Worm (Caenorhabditis elegans) whole organism, late embryonic: ENCODE data around the gene F54F7.10.

ENCODE experiments used
- C08G9.2 ChIP-seq: sonication (generic microtip); optimal IDR thresholded peaks from 2 replicates; lab custom pipeline; 2016; ENCODE audit warnings: mild to moderate bottlenecking, missing genetic modification characterization, moderate library complexity, missing compliant biosample characterization
- K09A11.1 ChIP-seq: sonication (generic microtip); optimal IDR thresholded peaks from 2 replicates; lab custom pipeline; 2017; ENCODE audit warnings: antibody characterized with exemption, mild to moderate bottlenecking, missing genetic modification characterization, missing compliant biosample characterization; ENCODE audit not compliant: insufficient read depth
- T23F11.4 ChIP-seq: fragments of 200-800 bp; sonication (Bioruptor generic); optimal IDR thresholded peaks from 2 replicates; lab custom pipeline; 2018; ENCODE audit warnings: mild to moderate bottlenecking, missing genetic modification characterization, missing compliant biosample characterization
- ama-1 ChIP-seq: fragments of 150-350 bp; optimal IDR thresholded peaks from 2 replicates; lab custom pipeline; 2014
- ceh-14 ChIP-seq: sonication (generic microtip); optimal IDR thresholded peaks from 2 replicates; lab custom pipeline; 2016; ENCODE audit warnings: missing genotype, missing genetic modification characterization, missing compliant biosample characterization
- ceh-2 ChIP-seq: sonication (generic microtip); optimal IDR thresholded peaks from 2 replicates; lab custom pipeline; 2016; ENCODE audit warnings: missing genotype, missing genetic modification characterization, missing compliant biosample characterization
- ceh-22 ChIP-seq: sonication (generic microtip); optimal IDR thresholded peaks from 2 replicates; lab custom pipeline; 2017; ENCODE audit warnings: missing biosample characterization, missing genetic modification characterization
- ceh-24 ChIP-seq: sonication (generic microtip); optimal IDR thresholded peaks from 2 replicates; lab custom pipeline; 2016; ENCODE audit warnings: mild to moderate bottlenecking, missing genetic modification characterization, missing compliant biosample characterization
- ceh-34 ChIP-seq: sonication (generic microtip); optimal IDR thresholded peaks from 2 replicates; lab custom pipeline; 2016; ENCODE audit warnings: mild to moderate bottlenecking, missing genetic modification characterization, missing compliant biosample characterization
- ceh-45 ChIP-seq: fragments of 200-800 bp; sonication (Bioruptor generic); IDR thresholded peaks from 2 replicates; pipeline ENCODE4 v1.3.6; 2022; ENCODE audit warnings: missing genetic modification reagents, missing genetic modification characterization, missing compliant biosample characterization
- ceh-48 ChIP-seq: sonication (generic microtip); optimal IDR thresholded peaks from 2 replicates; lab custom pipeline; 2016; ENCODE audit warnings: missing genetic modification characterization, inconsistent platforms, missing compliant biosample characterization
- ceh-9 ChIP-seq: sonication (generic microtip); optimal IDR thresholded peaks from 2 replicates; lab custom pipeline; 2016; ENCODE audit warnings: mild to moderate bottlenecking, missing genetic modification characterization, inconsistent platforms, missing compliant biosample characterization
- che-1 ChIP-seq: sonication (generic microtip); optimal IDR thresholded peaks from 2 replicates; lab custom pipeline; 2016; ENCODE audit warnings: mild to moderate bottlenecking, missing genetic modification characterization, missing compliant biosample characterization
- dve-1 ChIP-seq: sonication (generic microtip); optimal IDR thresholded peaks from 2 replicates; lab custom pipeline; 2017; ENCODE audit warnings: antibody characterized with exemption, mild to moderate bottlenecking, missing genetic modification characterization, missing compliant biosample characterization
- elt-2 ChIP-seq: sonication (generic microtip); optimal IDR thresholded peaks from 2 replicates; lab custom pipeline; 2016; ENCODE audit warnings: missing genetic modification reagents, missing genetic modification characterization, missing compliant biosample characterization
- ets-4 ChIP-seq: sonication (generic microtip); optimal IDR thresholded peaks from 2 replicates; lab custom pipeline; 2016; ENCODE audit warnings: missing genetic modification characterization, missing compliant biosample characterization
- fax-1 ChIP-seq: sonication (generic microtip); optimal IDR thresholded peaks from 2 replicates; lab custom pipeline; 2016; ENCODE audit warnings: missing genotype, missing genetic modification characterization, missing compliant biosample characterization
- fkh-10 ChIP-seq: fragments of 150-350 bp; optimal IDR thresholded peaks from 2 replicates; lab custom pipeline; 2014; ENCODE audit warnings: missing biosample characterization, missing genetic modification reagents, missing genetic modification characterization
- fkh-6 ChIP-seq: sonication (generic microtip); optimal IDR thresholded peaks from 2 replicates; lab custom pipeline; 2016; ENCODE audit warnings: missing genetic modification characterization, missing compliant biosample characterization
- gmeb-2 ChIP-seq: sonication (generic microtip); optimal IDR thresholded peaks from 2 replicates; lab custom pipeline; 2016; ENCODE audit warnings: missing genetic modification characterization, inconsistent platforms, missing compliant biosample characterization
- hlh-13 ChIP-seq: fragments of 200-800 bp; sonication (Bioruptor generic); optimal IDR thresholded peaks from 2 replicates; lab custom pipeline; 2018; ENCODE audit warnings: mild to moderate bottlenecking, missing genetic modification characterization, missing compliant biosample characterization
- hlh-30 ChIP-seq: sonication (generic microtip); optimal IDR thresholded peaks from 2 replicates; lab custom pipeline; 2017; ENCODE audit warnings: antibody characterized with exemption, missing genetic modification characterization, missing compliant biosample characterization; ENCODE audit not compliant: insufficient read depth
- lin-11 ChIP-seq: fragments of 200-800 bp; sonication (Bioruptor generic); optimal IDR thresholded peaks from 2 replicates; lab custom pipeline; 2018; ENCODE audit warnings: mild to moderate bottlenecking, missing genetic modification characterization, missing compliant biosample characterization
- madf-2 ChIP-seq: sonication (generic microtip); optimal IDR thresholded peaks from 2 replicates; lab custom pipeline; 2017; ENCODE audit warnings: missing genetic modification characterization, missing compliant biosample characterization
- mec-3 ChIP-seq: sonication (generic microtip); optimal IDR thresholded peaks from 2 replicates; lab custom pipeline; 2016; ENCODE audit warnings: borderline replicate concordance, missing genetic modification characterization, missing compliant biosample characterization
- nhr-232 ChIP-seq: sonication (generic microtip); optimal IDR thresholded peaks from 2 replicates; lab custom pipeline; 2016; ENCODE audit warnings: missing genetic modification characterization, missing compliant biosample characterization
- npax-4 ChIP-seq: sonication (generic microtip); optimal IDR thresholded peaks from 2 replicates; lab custom pipeline; 2016; ENCODE audit warnings: missing genetic modification characterization, missing compliant biosample characterization
- pag-3 ChIP-seq: sonication (generic microtip); optimal IDR thresholded peaks from 2 replicates; lab custom pipeline; 2016; ENCODE audit warnings: missing compliant biosample characterization, missing genetic modification characterization, borderline replicate concordance
- pqm-1 ChIP-seq: sonication (generic microtip); optimal IDR thresholded peaks from 2 replicates; lab custom pipeline; 2016; ENCODE audit warnings: missing genetic modification characterization, missing compliant biosample characterization
- pros-1 ChIP-seq: fragments of 150-350 bp; optimal IDR thresholded peaks from 2 replicates; lab custom pipeline; 2014; ENCODE audit warnings: missing biosample characterization, missing genetic modification reagents, missing genetic modification characterization
- sdc-2 ChIP-seq: sonication (generic microtip); optimal IDR thresholded peaks from 2 replicates; lab custom pipeline; 2016; ENCODE audit warnings: missing genotype, missing genetic modification characterization, missing compliant biosample characterization
- sox-2 ChIP-seq: fragments of 200-800 bp; sonication (Bioruptor generic); IDR thresholded peaks from 2 replicates; pipeline ENCODE4 v1.3.6; 2022; ENCODE audit warnings: missing genetic modification reagents, missing genetic modification characterization, missing compliant biosample characterization
- syd-9 ChIP-seq: sonication (generic microtip); optimal IDR thresholded peaks from 2 replicates; lab custom pipeline; 2016; ENCODE audit warnings: mild to moderate bottlenecking, missing genetic modification characterization, moderate library complexity, missing compliant biosample characterization
- tbx-2 ChIP-seq: sonication (generic microtip); optimal IDR thresholded peaks from 2 replicates; lab custom pipeline; 2016; ENCODE audit warnings: missing genetic modification characterization, missing compliant biosample characterization
- ttx-3 ChIP-seq: sonication (generic microtip); optimal IDR thresholded peaks from 2 replicates; lab custom pipeline; 2016; ENCODE audit warnings: missing genetic modification reagents, missing genetic modification characterization, missing compliant biosample characterization
- unc-3 ChIP-seq, 2 experiments: fragments of 200-800 bp in 1 of 2; sonication (Bioruptor generic) in 1 of 2; sonication (generic microtip) in 1 of 2; conservative IDR thresholded peaks in 1 of 2; optimal IDR thresholded peaks in 1 of 2; 2 replicates each; pipeline versions ENCODE4 v1.3.6 to Lab custom; 2016 to 2022; ENCODE audit warnings: missing compliant biosample characterization in 2 of 2, missing genetic modification characterization in 2 of 2, missing genetic modification reagents in 1 of 2
- unc-42 ChIP-seq: sonication (generic microtip); optimal IDR thresholded peaks from 2 replicates; lab custom pipeline; 2016; ENCODE audit warnings: missing genotype, missing genetic modification characterization, missing compliant biosample characterization
- unc-86 ChIP-seq: sonication (generic microtip); optimal IDR thresholded peaks from 2 replicates; lab custom pipeline; 2016; ENCODE audit warnings: missing genetic modification characterization, missing compliant biosample characterization

The F54F7.10 gene

DNA sequence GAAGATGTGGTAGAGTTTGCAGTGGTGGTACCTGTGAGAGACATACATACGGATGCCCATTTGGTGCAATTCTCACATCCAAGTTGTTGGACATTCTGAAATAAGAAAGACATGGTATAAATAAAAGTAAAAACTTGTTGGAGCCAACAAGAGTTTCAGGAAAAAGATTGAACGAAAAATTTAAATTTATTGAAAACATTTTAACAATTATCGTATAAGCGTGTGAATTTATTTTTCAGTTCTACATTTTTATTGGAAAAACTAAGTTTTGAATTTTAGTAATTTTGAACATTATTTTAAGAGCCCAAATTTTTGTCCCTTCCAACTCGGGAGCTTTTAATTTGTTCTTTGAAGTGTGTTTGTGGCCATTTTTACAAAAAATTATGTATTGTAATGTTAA, 8.5 kb upstream of the F54F7.10 start, which contains the start of gene F54F7.8:
Gene F54F7.8 (minus strand): TSS at position 101 of the 400 bp plus-strand sequence.
- no peak for TF ChIP-seq unc-3 (GFP tag; conservative IDR thresholded peaks at IDR 0.05; lab: Robert Waterston, UW)
- TF ChIP-seq unc-3 (tag; optimal IDR thresholded peaks at IDR 0.05; lab: Kevin White, UChicago): no peak
- no peak for TF ChIP-seq ceh-45 (GFP tag; lab: Robert Waterston, UW)
- no peak for TF ChIP-seq unc-86 (tag; lab: Kevin White, UChicago)
- no peak for TF ChIP-seq ttx-3 (tag; lab: Kevin White, UChicago)
- no peak for TF ChIP-seq ets-4 (tag; lab: Kevin White, UChicago)
- TF ChIP-seq ceh-9 (tag; lab: Kevin White, UChicago): no peak
- no peak for TF ChIP-seq hlh-30 (tag; lab: Kevin White, UChicago)
- TF ChIP-seq npax-4: no peak
- TF ChIP-seq ceh-24 (tag; lab: Kevin White, UChicago): no peak
- no peak for TF ChIP-seq K09A11.1 (tag; lab: Kevin White, UChicago)
- TF ChIP-seq sox-2 (GFP tag; lab: Robert Waterston, UW): no peak
- no peak for TF ChIP-seq ceh-22
- no peak for TF ChIP-seq hlh-13
- TF ChIP-seq pag-3 (tag; lab: Kevin White, UChicago): no peak
- no peak for TF ChIP-seq ceh-14
- TF ChIP-seq lin-11 (tag; lab: Kevin White, UChicago): no peak

DNA sequence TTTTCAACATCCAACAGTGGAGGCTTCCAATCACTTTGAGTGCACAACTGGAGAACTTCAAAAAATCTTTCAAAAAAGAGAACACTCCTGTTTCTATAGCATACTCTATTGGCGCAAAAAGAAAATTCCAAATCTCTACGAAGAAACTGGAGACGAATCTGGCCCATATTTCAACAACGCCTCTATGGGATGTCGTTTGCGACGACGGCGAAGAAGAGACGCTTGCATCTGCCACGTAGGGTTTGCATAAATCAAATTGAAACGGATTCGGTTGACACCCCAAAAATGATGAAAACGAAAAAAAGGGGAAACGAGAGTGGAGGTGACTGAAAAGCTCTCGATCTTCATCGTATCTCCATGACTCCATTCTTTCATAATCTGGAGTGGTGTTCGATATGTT, 7.2 kb upstream of the F54F7.10 start:
- TF ChIP-seq dve-1 (tag; lab: Kevin White, UChicago) (no peak), fax-1 (tag; lab: Kevin White, UChicago) (no peak), T23F11.4 (GFP tag; lab: Kevin White, UChicago) (no peak), ceh-2 (tag; lab: Kevin White, UChicago) (no peak), tbx-2 (no peak), ceh-9 (tag; lab: Kevin White, UChicago) (no peak), ceh-22 (no peak), pqm-1 (tag; lab: Kevin White, UChicago) (no peak), mec-3 (tag; lab: Kevin White, UChicago) (no peak), C08G9.2 (tag; lab: Kevin White, UChicago) (no peak), ceh-14 (no peak), sdc-2 (tag; lab: Kevin White, UChicago) (no peak), fkh-6 (tag; lab: Kevin White, UChicago) (no peak), nhr-232 (tag; lab: Kevin White, UChicago) (no peak), pag-3 (tag; lab: Kevin White, UChicago) (no peak), syd-9 (no peak), ceh-48 (tag; lab: Kevin White, UChicago) (no peak)
- TF ChIP-seq, all 69 proteins: peak for 0

DNA sequence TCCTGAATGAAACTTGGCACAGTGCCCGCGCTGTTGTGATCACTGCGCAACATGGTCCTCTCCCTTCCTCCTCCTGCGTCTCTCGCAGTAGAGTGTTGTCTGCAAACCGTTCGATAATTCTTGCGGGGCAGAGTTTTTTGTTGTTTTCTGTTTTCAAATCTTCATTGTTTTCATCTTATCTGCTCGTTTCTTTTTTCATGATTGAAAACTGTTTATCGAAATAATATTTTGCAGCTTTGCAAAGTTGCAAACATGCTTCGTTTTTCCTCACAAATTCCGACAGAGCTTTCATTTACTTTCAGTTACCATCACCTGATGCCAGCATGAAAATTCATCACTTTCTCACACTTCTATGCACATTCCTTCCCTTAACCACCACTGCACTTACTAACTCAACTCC, 6.2 kb upstream of the F54F7.10 start, which contains the start of gene mes-1:
Gene mes-1 (plus strand): TSS at position 301 of the 400 bp plus-strand sequence.
- no peak for TF ChIP-seq pqm-1 (tag; lab: Kevin White, UChicago)
- TF ChIP-seq pros-1: no peak
- no peak for TF ChIP-seq ceh-34 (tag; lab: Kevin White, UChicago)
- TF ChIP-seq unc-42: no peak
- TF ChIP-seq madf-2: no peak
- TF ChIP-seq C08G9.2 (tag; lab: Kevin White, UChicago): no peak
- TF ChIP-seq elt-2 (tag; lab: Kevin White, UChicago): no peak
- no peak for TF ChIP-seq fkh-10 (GFP tag; lab: Kevin White, UChicago)
- no peak for TF ChIP-seq sdc-2 (tag; lab: Kevin White, UChicago)
- TF ChIP-seq che-1: no peak
- TF ChIP-seq sox-2 (GFP tag; lab: Robert Waterston, UW): no peak
- TF ChIP-seq ama-1 (lab: Kevin White, UChicago): no peak
- TF ChIP-seq gmeb-2 (tag; lab: Kevin White, UChicago): no peak
